Worm (Caenorhabditis elegans): ENCODE measurements around the gene npr-32.
A peak's percentile ranks its signal among the peaks of the same experiment; 100 is the strongest.

Gene npr-32

ce11 chrIV:17230958-17231357 is at the start of gene npr-32:
Gene npr-32 (minus strand): TSS chrIV:17231058.
- no peak for TF ChIP-seq fos-1 (tag; optimal IDR thresholded peaks at IDR 0.05)
- no peak for TF ChIP-seq nhr-23 (tag; optimal IDR thresholded peaks at IDR 0.05)
- TF ChIP-seq mml-1 (tag; optimal IDR thresholded peaks at IDR 0.05): no peak
- no peak for TF ChIP-seq ZK546.5 (tag; optimal IDR thresholded peaks at IDR 0.05)
- TF ChIP-seq unc-62 (GFP tag; optimal IDR thresholded peaks at IDR 0.05): no peak
- TF ChIP-seq ceh-9 (tag; optimal IDR thresholded peaks at IDR 0.05): no peak
- no peak for TF ChIP-seq nhr-25 (tag; optimal IDR thresholded peaks at IDR 0.05)
- TF ChIP-seq nhr-67 (tag; optimal IDR thresholded peaks at IDR 0.05): no peak
- no peak for TF ChIP-seq pha-4 (tag; optimal IDR thresholded peaks at IDR 0.05)
- TF ChIP-seq daf-12 (tag; optimal IDR thresholded peaks at IDR 0.05): no peak
- TF ChIP-seq ztf-11 (tag; optimal IDR thresholded peaks at IDR 0.05): no peak
- no peak for TF ChIP-seq elt-3 (tag; optimal IDR thresholded peaks at IDR 0.05)
- no peak for TF ChIP-seq elt-2 (tag; optimal IDR thresholded peaks at IDR 0.05)
- TF ChIP-seq ama-1 (optimal IDR thresholded peaks at IDR 0.05): no peak
- no peak for TF ChIP-seq ztf-4 (tag; optimal IDR thresholded peaks at IDR 0.05)
- no peak for TF ChIP-seq fkh-2 (tag; optimal IDR thresholded peaks at IDR 0.05)
- no peak for TF ChIP-seq elt-1 (tag; optimal IDR thresholded peaks at IDR 0.05)
- no peak for TF ChIP-seq snpc-4 (tag; optimal IDR thresholded peaks at IDR 0.05)
- no peak for TF ChIP-seq jun-1 (tag; optimal IDR thresholded peaks at IDR 0.05)

- TF ChIP-seq nfya-1 (tag; optimal IDR thresholded peaks at IDR 0.05; ENCODE audit: insufficient read depth) (peak; percentile 1), nhr-25 (tag; optimal IDR thresholded peaks at IDR 0.05) (peak; percentile 58), nhr-11 (tag; optimal IDR thresholded peaks at IDR 0.05) (no peak), fos-1 (tag; optimal IDR thresholded peaks at IDR 0.05) (no peak), ama-1 (optimal IDR thresholded peaks at IDR 0.05) (peak; percentile 95)
Observed at ce11 chrIV:17280441-17280939, 49.6 kb upstream of the npr-32 start.

ce11 chrIV:17279592-17280440 is 49.0 kb upstream of the npr-32 start:
- peak; percentile 8 for TF ChIP-seq snpc-4 (tag; optimal IDR thresholded peaks at IDR 0.05)
- peak; percentile 26 for TF ChIP-seq ama-1 (optimal IDR thresholded peaks at IDR 0.05)
- TF ChIP-seq nhr-25 (tag; optimal IDR thresholded peaks at IDR 0.05): peak; percentile 45
- TF ChIP-seq nhr-67 (tag; optimal IDR thresholded peaks at IDR 0.05): no peak
- peak; percentile 30 for TF ChIP-seq ceh-16 (tag; optimal IDR thresholded peaks at IDR 0.05)

ce11 chrIV:17278861-17279591 is 48.2 kb upstream of the npr-32 start, which contains the start of gene hsp-1:
Gene hsp-1 (plus strand): TSS chrIV:17278959.
- no peak for TF ChIP-seq elt-2 (tag; optimal IDR thresholded peaks at IDR 0.05)
- peak; percentile 88 for TF ChIP-seq ama-1 (optimal IDR thresholded peaks at IDR 0.05)
- no peak for TF ChIP-seq ceh-16 (tag; optimal IDR thresholded peaks at IDR 0.05)
- TF ChIP-seq lin-39 (tag; optimal IDR thresholded peaks at IDR 0.05): peak; percentile 12
- TF ChIP-seq ztf-11 (tag; optimal IDR thresholded peaks at IDR 0.05): no peak
- no peak for TF ChIP-seq fkh-2 (tag; optimal IDR thresholded peaks at IDR 0.05)

- TF ChIP-seq nhr-28 (tag; optimal IDR thresholded peaks at IDR 0.05) (no peak), hmg-11 (tag; optimal IDR thresholded peaks at IDR 0.05) (peak; percentile 90), nhr-77 (tag; optimal IDR thresholded peaks at IDR 0.05) (peak; percentile 86), R02D3.7 (tag; optimal IDR thresholded peaks at IDR 0.05) (peak; percentile 80), elt-2 (tag; optimal IDR thresholded peaks at IDR 0.05) (peak; percentile 83), mml-1 (tag; optimal IDR thresholded peaks at IDR 0.05) (no peak), nhr-43 (tag; optimal IDR thresholded peaks at IDR 0.05; ENCODE audit: poor library complexity, severe bottlenecking) (peak; percentile 76), nhr-23 (tag; optimal IDR thresholded peaks at IDR 0.05) (peak; percentile 98), zag-1 (tag; optimal IDR thresholded peaks at IDR 0.05) (peak; percentile 34), ZK546.5 (tag; optimal IDR thresholded peaks at IDR 0.05) (peak; percentile 49), egl-5 (tag; optimal IDR thresholded peaks at IDR 0.05) (peak; percentile 97), nhr-11 (tag; optimal IDR thresholded peaks at IDR 0.05) (peak; percentile 98), sea-2 (GFP tag; optimal IDR thresholded peaks at IDR 0.05) (peak; percentile 37), nhr-12 (tag; optimal IDR thresholded peaks at IDR 0.05) (no peak), ceh-28 (tag; optimal IDR thresholded peaks at IDR 0.05) (peak; percentile 89), fkh-10 (GFP tag; optimal IDR thresholded peaks at IDR 0.05) (peak; percentile 100), egl-27 (tag; optimal IDR thresholded peaks at IDR 0.05) (peak; percentile 64), nhr-76 (tag; optimal IDR thresholded peaks at IDR 0.05) (peak; percentile 73), nfya-1 (tag; optimal IDR thresholded peaks at IDR 0.05; ENCODE audit: insufficient read depth) (peak; percentile 94), ztf-4 (tag; optimal IDR thresholded peaks at IDR 0.05) (peak; percentile 86), lsy-12 (tag; optimal IDR thresholded peaks at IDR 0.05) (peak; percentile 100), pha-4 (tag; optimal IDR thresholded peaks at IDR 0.05) (peak; percentile 96), jun-1 (tag; optimal IDR thresholded peaks at IDR 0.05) (peak; percentile 97), tbx-2 (tag; optimal IDR thresholded peaks at IDR 0.05) (peak; percentile 93), ceh-82 (tag; optimal IDR thresholded peaks at IDR 0.05) (peak; percentile 88), ama-1 (optimal IDR thresholded peaks at IDR 0.05) (peak; percentile 87), nhr-25 (tag; optimal IDR thresholded peaks at IDR 0.05) (peak; percentile 89), daf-12 (tag; optimal IDR thresholded peaks at IDR 0.05) (peak; percentile 68)
Observed at ce11 chrIV:17278363-17278762, 47.5 kb upstream of the npr-32 start.

Data from whole organism, L3 larva.